Fruit fly (Drosophila melanogaster): ENCODE measurements around the gene CG10948.

The CG10948 gene

DNA sequence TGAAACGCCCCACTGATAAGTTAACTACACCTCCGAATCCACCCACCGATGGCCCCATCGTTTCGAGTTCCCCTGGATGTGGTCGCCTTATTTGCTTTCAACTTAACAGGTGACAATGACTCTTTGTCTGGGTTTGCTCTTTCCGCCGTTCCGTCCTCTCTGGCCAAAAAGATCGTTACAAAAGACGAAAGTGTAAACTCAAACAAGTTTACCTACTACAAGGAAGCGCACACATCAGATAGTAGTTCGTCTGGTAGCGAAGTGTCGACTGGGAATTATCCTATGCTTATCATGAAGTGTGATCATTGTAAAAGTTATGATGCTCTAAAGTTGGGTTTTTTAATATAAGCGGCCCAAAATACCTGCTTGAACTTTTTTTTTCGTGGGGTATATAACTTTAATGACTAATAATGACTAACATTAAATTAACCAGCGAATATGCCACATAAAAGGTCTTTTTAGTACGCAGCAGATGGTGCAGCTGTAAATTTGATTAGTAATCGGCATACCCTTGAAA, 51.1 kb downstream of the CG10948 start (continued):
- peak; percentile 11 for TF ChIP-seq dsx (GFP tag; optimal IDR thresholded peaks at IDR 0.05; ENCODE audit: poor library complexity, severe bottlenecking)
- no peak for TF ChIP-seq fd85E (GFP tag; optimal IDR thresholded peaks at IDR 0.05)
- TF ChIP-seq dac (GFP tag; optimal IDR thresholded peaks at IDR 0.05): no peak
- TF ChIP-seq Gug (GFP tag; IDR thresholded peaks at IDR 0.05): no peak
- peak; percentile 77 for TF ChIP-seq CG32006 (GFP tag; optimal IDR thresholded peaks at IDR 0.05)
- no peak for TF ChIP-seq Ets21C (GFP tag; optimal IDR thresholded peaks at IDR 0.05)
- TF ChIP-seq net (GFP tag; optimal IDR thresholded peaks at IDR 0.05): peak; percentile 32
- no peak for TF ChIP-seq spab (GFP tag; optimal IDR thresholded peaks at IDR 0.05)
- peak; percentile 33 for TF ChIP-seq CG16779 (tag; optimal IDR thresholded peaks at IDR 0.05)
- TF ChIP-seq Sox15 (GFP tag; optimal IDR thresholded peaks at IDR 0.05): no peak
- TF ChIP-seq Sox14 (GFP tag; optimal IDR thresholded peaks at IDR 0.05): peak; percentile 65
- TF ChIP-seq lz (GFP tag; optimal IDR thresholded peaks at IDR 0.05): peak; percentile 4
- TF ChIP-seq CG31627 (GFP tag; optimal IDR thresholded peaks at IDR 0.05): peak; percentile 18

DNA sequence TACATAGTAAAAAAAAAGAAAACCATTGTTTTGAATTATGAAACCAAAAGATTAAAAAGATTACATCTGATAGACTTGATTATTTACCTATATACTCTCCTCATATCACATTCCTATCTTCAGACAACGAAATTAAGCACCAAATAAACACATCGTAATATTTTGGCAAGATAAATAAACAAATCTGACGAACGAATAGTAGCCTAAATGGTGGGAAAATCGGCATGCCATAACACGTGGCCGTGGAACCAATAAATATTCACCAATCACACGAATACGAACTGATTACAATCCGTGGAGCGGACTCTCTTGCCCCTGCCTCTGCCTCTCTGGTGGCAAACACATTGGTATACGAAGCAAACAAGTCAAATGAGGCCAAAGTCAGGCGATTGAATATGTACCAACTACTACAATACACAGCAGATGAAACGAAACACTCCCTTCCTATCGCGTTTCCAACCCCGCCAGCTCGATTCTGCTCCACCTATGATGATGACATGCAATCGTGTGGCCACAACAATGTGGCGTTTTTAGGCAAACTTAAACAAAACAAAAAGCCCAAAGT, 53.8 kb downstream of the CG10948 start:
- peak; percentile 67 for TF ChIP-seq fkh (GFP tag; optimal IDR thresholded peaks at IDR 0.05)
- no peak for TF ChIP-seq CG32006 (GFP tag; optimal IDR thresholded peaks at IDR 0.05)

DNA sequence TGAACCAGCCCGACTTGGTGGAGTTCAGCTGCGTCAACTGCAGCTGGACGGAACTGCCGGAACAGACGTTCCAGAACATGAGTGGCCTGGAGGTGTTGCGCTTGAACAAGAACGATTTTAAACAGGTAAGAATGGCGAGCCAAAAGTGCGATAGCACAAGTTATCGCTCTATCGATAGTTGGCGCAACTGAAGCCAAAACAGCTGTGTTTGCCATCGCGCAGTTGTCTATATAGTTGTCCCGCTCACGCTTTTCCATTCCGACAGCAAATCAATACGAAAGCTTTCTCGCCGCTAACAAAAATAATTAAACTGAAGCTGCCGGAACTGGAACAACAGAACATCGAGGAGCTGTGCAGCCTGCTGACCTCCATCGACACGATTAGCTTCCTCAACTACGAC, 55.4 kb downstream of the CG10948 start:
- TF ChIP-seq Eip78C (GFP tag) (peak; percentile 36), eg (GFP tag; IDR thresholded peaks at IDR 0.05) (no peak), fkh (GFP tag; optimal IDR thresholded peaks at IDR 0.05) (peak; percentile 90), CG1621 (tag; optimal IDR thresholded peaks at IDR 0.05) (peak; percentile 10)
